Worm (Caenorhabditis elegans): Measurements from ENCODE around the gene nspa-9.

DNA sequence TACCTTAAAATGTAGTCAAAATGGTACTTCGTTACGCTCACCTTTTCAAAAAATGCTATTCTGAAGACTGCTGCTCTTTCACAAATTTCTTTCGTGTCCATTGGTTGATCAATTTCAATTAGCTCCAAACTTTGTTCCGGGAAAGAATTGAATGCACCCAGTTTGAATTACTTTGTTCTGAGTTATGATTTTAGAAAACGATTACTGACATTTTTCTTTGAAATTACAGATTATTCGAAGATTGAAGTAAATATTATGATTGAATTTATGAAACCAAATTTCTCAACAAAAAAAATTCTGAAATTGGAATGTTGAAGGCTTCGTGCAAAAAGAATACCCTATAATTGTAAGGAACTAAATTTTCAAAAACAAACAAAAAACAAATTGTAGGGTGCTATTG, 45.4 kb downstream of the nspa-9 start, which contains the start of gene Y102F5A.1:
- TF ChIP-seq ama-1 (optimal IDR thresholded peaks at IDR 0.05) (no peak), hmbx-1 (tag; optimal IDR thresholded peaks at IDR 0.05) (no peak), tbx-11 (GFP tag; IDR thresholded peaks at IDR 0.05) (no peak), flt-1 (GFP tag; IDR thresholded peaks at IDR 0.05) (no peak), tbx-37 (GFP tag; conservative IDR thresholded peaks at IDR 0.05) (no peak), F13C5.2 (tag; optimal IDR thresholded peaks at IDR 0.05) (no peak), B0310.2 (tag; optimal IDR thresholded peaks at IDR 0.05) (no peak), sea-1 (GFP tag; conservative IDR thresholded peaks at IDR 0.05) (no peak), hnd-1 (tag; optimal IDR thresholded peaks at IDR 0.05) (no peak)

All from whole organism, early embryonic.